Worm (Caenorhabditis elegans) whole organism, young adult: ENCODE data around the gene F55F10.3.

Source experiments
- B0035.1 ChIP-seq: sonication (generic microtip); optimal IDR thresholded peaks from 2 replicates; lab custom pipeline; 2016; ENCODE audit warnings: missing genetic modification characterization, mild to moderate bottlenecking, missing compliant biosample characterization, missing genotype, missing genetic modification reagents
- C06A6.2 ChIP-seq: fragments of 200-800 bp; sonication (Bioruptor generic); conservative IDR thresholded peaks from 2 replicates; pipeline ENCODE4 v1.3.6; 2022; ENCODE audit warnings: missing genetic modification characterization, missing compliant biosample characterization
- C17E4.6 ChIP-seq: fragments of 200-800 bp; sonication (Bioruptor generic); IDR thresholded peaks from 2 replicates; pipeline ENCODE4 v1.3.6; 2022; ENCODE audit warnings: missing genetic modification reagents, missing genetic modification characterization, missing compliant biosample characterization
- F37B4.10 ChIP-seq: fragments of 200-800 bp; sonication (Bioruptor generic); IDR thresholded peaks from 2 replicates; pipeline ENCODE4 v1.3.6; 2022; ENCODE audit warnings: missing genetic modification characterization, missing compliant biosample characterization
- F39B2.1 ChIP-seq: fragments of 200-800 bp; sonication (Bioruptor generic); IDR thresholded peaks from 2 replicates; pipeline ENCODE4 v1.3.6; 2022; ENCODE audit warnings: missing genetic modification reagents, missing genetic modification characterization, missing compliant biosample characterization
- F49E8.2 ChIP-seq: sonication (generic microtip); optimal IDR thresholded peaks from 3 replicates; lab custom pipeline; 2017; ENCODE audit warnings: missing genetic modification characterization, mild to moderate bottlenecking, missing compliant biosample characterization, antibody characterized with exemption, moderate library complexity; ENCODE audit not compliant: insufficient read depth
- F57A8.1 ChIP-seq: fragments of 200-800 bp; sonication (Bioruptor generic); optimal IDR thresholded peaks from 2 replicates; lab custom pipeline; 2018; ENCODE audit warnings: mild to moderate bottlenecking, missing genetic modification characterization, moderate library complexity, missing compliant biosample characterization
- K12H6.12 ChIP-seq: fragments of 200-800 bp; sonication (Bioruptor generic); optimal IDR thresholded peaks from 2 replicates; lab custom pipeline; 2018; ENCODE audit warnings: mild to moderate bottlenecking, missing genetic modification characterization, missing compliant biosample characterization
- Y67H2A.10 ChIP-seq: fragments of 200-800 bp; sonication (Bioruptor generic); conservative IDR thresholded peaks from 2 replicates; pipeline ENCODE4 v1.3.6; 2022; ENCODE audit warnings: missing genetic modification reagents, missing genetic modification characterization, missing compliant biosample characterization
- Y95B8A.8 ChIP-seq: fragments of 200-800 bp; sonication (Bioruptor generic); IDR thresholded peaks from 2 replicates; pipeline ENCODE4 v1.3.6; 2022; ENCODE audit warnings: missing genetic modification reagents, missing genetic modification characterization, missing compliant biosample characterization
- ama-1 ChIP-seq, 3 experiments: fragments of 150-350 bp in 1 of 3; sonication (generic microtip) in 2 of 3; optimal IDR thresholded peaks; 2 replicates each; lab custom pipeline; 2014 to 2018; ENCODE audit warnings: missing biosample characterization in 2 of 3, missing genetic modification characterization in 2 of 3, missing genetic modification reagents in 2 of 3
- aptf-3 ChIP-seq: fragments of 200-800 bp; sonication (Bioruptor generic); IDR thresholded peaks from 2 replicates; pipeline ENCODE4 v1.3.6; 2022; ENCODE audit warnings: missing genetic modification characterization, missing compliant biosample characterization
- atf-7 ChIP-seq: sonication (generic microtip); optimal IDR thresholded peaks from 2 replicates; lab custom pipeline; 2017; ENCODE audit warnings: mild to moderate bottlenecking, missing genetic modification characterization, missing compliant biosample characterization
- athp-1 ChIP-seq: sonication (generic microtip); optimal IDR thresholded peaks from 2 replicates; lab custom pipeline; 2017; ENCODE audit warnings: mild to moderate bottlenecking, missing genetic modification characterization, missing compliant biosample characterization
- attf-5 ChIP-seq: fragments of 200-800 bp; sonication (Bioruptor generic); optimal IDR thresholded peaks from 2 replicates; lab custom pipeline; 2018; ENCODE audit warnings: mild to moderate bottlenecking, missing genetic modification characterization, missing compliant biosample characterization
- attf-6 ChIP-seq: fragments of 200-800 bp; sonication (Bioruptor generic); IDR thresholded peaks from 2 replicates; pipeline ENCODE4 v1.3.6; 2022; ENCODE audit warnings: missing genetic modification reagents, missing genetic modification characterization, missing compliant biosample characterization
- bed-2 ChIP-seq: fragments of 200-800 bp; sonication (Bioruptor generic); IDR thresholded peaks from 2 replicates; pipeline ENCODE4 v1.3.6; 2022; ENCODE audit warnings: missing genetic modification reagents, missing genetic modification characterization, missing compliant biosample characterization
- cebp-1 ChIP-seq, 2 experiments: fragments of 200-800 bp in 1 of 2; sonication (Bioruptor generic) in 1 of 2; sonication (generic microtip) in 1 of 2; IDR thresholded peaks in 1 of 2; optimal IDR thresholded peaks in 1 of 2; 2 replicates each; pipeline versions ENCODE4 v1.3.6 to Lab custom; 2017 to 2022; ENCODE audit warnings: missing compliant biosample characterization in 2 of 2, missing genetic modification characterization in 2 of 2, mild to moderate bottlenecking in 1 of 2, missing genetic modification reagents in 1 of 2, moderate library complexity in 1 of 2
- cebp-2 ChIP-seq: fragments of 200-800 bp; sonication (Bioruptor generic); IDR thresholded peaks from 2 replicates; pipeline ENCODE4 v1.3.6; 2022; ENCODE audit warnings: missing genetic modification characterization, missing compliant biosample characterization
- ceh-79 ChIP-seq: sonication (generic microtip); optimal IDR thresholded peaks from 2 replicates; lab custom pipeline; 2017; ENCODE audit warnings: mild to moderate bottlenecking, missing genetic modification characterization, missing compliant biosample characterization
- dpff-1 ChIP-seq: sonication (generic microtip); optimal IDR thresholded peaks from 2 replicates; lab custom pipeline; 2017; ENCODE audit warnings: mild to moderate bottlenecking, missing genetic modification characterization, missing compliant biosample characterization
- egrh-3 ChIP-seq: fragments of 200-800 bp; sonication (Bioruptor generic); IDR thresholded peaks from 2 replicates; pipeline ENCODE4 v1.3.6; 2022; ENCODE audit warnings: missing genetic modification reagents, missing genetic modification characterization, missing compliant biosample characterization
- ekl-4 ChIP-seq: fragments of 200-800 bp; sonication (Bioruptor generic); IDR thresholded peaks from 2 replicates; pipeline ENCODE4 v1.3.6; 2022; ENCODE audit warnings: missing genetic modification reagents, missing genetic modification characterization, missing compliant biosample characterization
- ets-4 ChIP-seq: fragments of 200-800 bp; sonication (Bioruptor generic); optimal IDR thresholded peaks from 2 replicates; lab custom pipeline; 2018; ENCODE audit warnings: mild to moderate bottlenecking, missing genetic modification characterization, missing compliant biosample characterization
- hmg-1.2 ChIP-seq: fragments of 200-800 bp; sonication (Bioruptor generic); IDR thresholded peaks from 2 replicates; pipeline ENCODE4 v1.3.6; 2022; ENCODE audit warnings: missing genetic modification reagents, missing genetic modification characterization, missing compliant biosample characterization
- let-607 ChIP-seq, 2 experiments: fragments of 200-800 bp in 1 of 2; sonication (Bioruptor generic) in 1 of 2; sonication (generic microtip) in 1 of 2; optimal IDR thresholded peaks; 2 replicates each; lab custom pipeline; 2016 to 2018; ENCODE audit warnings: mild to moderate bottlenecking in 2 of 2, missing compliant biosample characterization in 2 of 2, missing genetic modification characterization in 2 of 2, moderate library complexity in 2 of 2, missing genotype in 1 of 2
- lin-26 ChIP-seq: fragments of 200-800 bp; sonication (Bioruptor generic); IDR thresholded peaks from 2 replicates; pipeline ENCODE4 v1.3.6; 2022; ENCODE audit warnings: missing genetic modification reagents, missing genetic modification characterization, missing compliant biosample characterization
- lin-40 ChIP-seq: sonication (generic microtip); optimal IDR thresholded peaks from 2 replicates; lab custom pipeline; 2016; ENCODE audit warnings: missing genetic modification characterization, mild to moderate bottlenecking, missing compliant biosample characterization, missing genotype, missing genetic modification reagents
- lin-54 ChIP-seq: fragments of 200-800 bp; sonication (Bioruptor generic); optimal IDR thresholded peaks from 2 replicates; lab custom pipeline; 2018; ENCODE audit warnings: mild to moderate bottlenecking, missing genetic modification characterization, missing compliant biosample characterization
- madf-10 ChIP-seq: sonication (generic microtip); optimal IDR thresholded peaks from 2 replicates; lab custom pipeline; 2016; ENCODE audit warnings: mild to moderate bottlenecking, missing genetic modification characterization, missing compliant biosample characterization
- madf-3 ChIP-seq: fragments of 200-800 bp; sonication (Bioruptor generic); IDR thresholded peaks from 2 replicates; pipeline ENCODE4 v1.3.6; 2022; ENCODE audit warnings: missing genetic modification reagents, missing genetic modification characterization, missing compliant biosample characterization
- madf-8 ChIP-seq: fragments of 200-800 bp; sonication (Bioruptor generic); conservative IDR thresholded peaks from 2 replicates; pipeline ENCODE4 v1.3.6; 2022; ENCODE audit warnings: missing genetic modification reagents, missing genetic modification characterization, missing compliant biosample characterization
- mel-28 ChIP-seq: sonication (generic microtip); optimal IDR thresholded peaks from 2 replicates; lab custom pipeline; 2016; ENCODE audit warnings: borderline replicate concordance, mild to moderate bottlenecking, missing genetic modification characterization, missing compliant biosample characterization
- nhr-80 ChIP-seq: sonication (generic microtip); optimal IDR thresholded peaks from 2 replicates; lab custom pipeline; 2016; ENCODE audit warnings: missing genetic modification characterization, missing compliant biosample characterization
- snpc-4 ChIP-seq, 5 experiments: fragments of 150-350 bp in 1 of 5; sonication (generic microtip) in 4 of 5; optimal IDR thresholded peaks; 2 replicates each; lab custom pipeline; 2014 to 2018; ENCODE audit warnings: missing genetic modification characterization in 5 of 5, missing biosample characterization in 3 of 5, antibody characterized with exemption in 2 of 5, mild to moderate bottlenecking in 2 of 5, missing compliant biosample characterization in 2 of 5, missing genotype in 2 of 5, moderate library complexity in 2 of 5, missing genetic modification reagents in 1 of 5
- sptf-2 ChIP-seq: fragments of 200-800 bp; sonication (Bioruptor generic); optimal IDR thresholded peaks from 2 replicates; lab custom pipeline; 2018; ENCODE audit warnings: mild to moderate bottlenecking, missing genetic modification characterization, missing compliant biosample characterization
- unc-130 ChIP-seq: sonication (generic microtip); optimal IDR thresholded peaks from 2 replicates; lab custom pipeline; 2016; ENCODE audit warnings: missing genetic modification reagents, missing genetic modification characterization, missing compliant biosample characterization
- unc-62 ChIP-seq: fragments of 150-350 bp; optimal IDR thresholded peaks from 2 replicates; lab custom pipeline; 2014; ENCODE audit warnings: missing biosample characterization, missing genetic modification reagents, missing genetic modification characterization
- zim-3 ChIP-seq: sonication (generic microtip); optimal IDR thresholded peaks from 2 replicates; lab custom pipeline; 2017; ENCODE audit warnings: mild to moderate bottlenecking, missing genetic modification characterization, moderate library complexity, missing compliant biosample characterization
- ztf-18 ChIP-seq: sonication (generic microtip); optimal IDR thresholded peaks from 2 replicates; lab custom pipeline; 2016; ENCODE audit warnings: missing genotype, mild to moderate bottlenecking, missing genetic modification characterization, missing compliant biosample characterization
- ztf-22 ChIP-seq: fragments of 200-800 bp; sonication (Bioruptor generic); optimal IDR thresholded peaks from 2 replicates; lab custom pipeline; 2018; ENCODE audit warnings: mild to moderate bottlenecking, missing genetic modification characterization, moderate library complexity, missing compliant biosample characterization
- ztf-26 ChIP-seq: sonication (generic microtip); optimal IDR thresholded peaks from 2 replicates; lab custom pipeline; 2017; ENCODE audit warnings: missing genetic modification characterization, missing compliant biosample characterization
- ztf-3 ChIP-seq: fragments of 200-800 bp; sonication (Bioruptor generic); optimal IDR thresholded peaks from 2 replicates; lab custom pipeline; 2018; ENCODE audit warnings: mild to moderate bottlenecking, missing genetic modification characterization, missing compliant biosample characterization
- ztf-6 ChIP-seq: fragments of 200-800 bp; sonication (Bioruptor generic); IDR thresholded peaks from 2 replicates; pipeline ENCODE4 v1.3.6; 2022; ENCODE audit warnings: missing genetic modification reagents, missing genetic modification characterization, missing compliant biosample characterization

Gene F55F10.3

DNA sequence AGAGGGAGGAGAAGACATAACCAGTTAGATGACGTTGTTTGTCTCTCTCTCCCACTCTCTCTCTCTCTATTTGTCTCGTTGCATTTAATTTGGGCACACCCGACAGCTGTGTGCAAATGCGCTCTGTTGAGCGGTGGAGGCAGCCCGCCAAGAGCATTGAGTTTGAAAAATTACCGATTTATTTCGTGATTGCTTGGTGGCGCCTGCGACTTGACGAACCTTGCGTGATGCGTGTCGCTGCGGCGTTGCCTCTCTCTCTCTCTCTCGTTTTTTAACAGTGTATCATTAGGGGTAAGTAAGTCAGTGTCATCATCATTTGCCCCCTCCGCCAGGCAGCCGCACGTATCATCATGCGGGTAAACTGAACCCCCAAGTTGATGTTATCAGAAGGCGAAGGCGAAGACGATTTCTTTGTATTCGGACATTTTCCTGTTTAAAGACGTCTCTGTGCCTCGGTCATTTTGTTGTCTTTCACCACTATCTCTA, 46.3 kb downstream of the F55F10.3 start (continued):
- TF ChIP-seq cebp-1 (GFP tag; IDR thresholded peaks at IDR 0.05; lab: Robert Waterston, UW) (peak; percentile 41), cebp-1 (tag; optimal IDR thresholded peaks at IDR 0.05; lab: Kevin White, UChicago) (peak; percentile 57), hmg-1.2 (GFP tag; lab: Robert Waterston, UW) (peak; percentile 41; the same call in 1 of the 2 replicates), madf-10 (tag; lab: Kevin White, UChicago) (peak; percentile 26), ztf-6 (GFP tag; lab: Robert Waterston, UW) (no peak), nhr-80 (tag; lab: Kevin White, UChicago) (peak; percentile 91), C17E4.6 (GFP tag; lab: Robert Waterston, UW) (no peak), let-607 (tag; optimal IDR thresholded peaks at IDR 0.05; lab: Kevin White, UChicago) (peak in 1 of 2 experiments; percentile 20), snpc-4 (GFP tag; optimal IDR thresholded peaks at IDR 0.05; lab: Kevin White, UChicago) (no peak), snpc-4 (tag; optimal IDR thresholded peaks at IDR 0.05; lab: Kevin White, UChicago) (peak in 2 of 4 experiments; percentile 3 to 55), unc-62 (GFP tag; lab: Kevin White, UChicago) (no peak), Y95B8A.8 (GFP tag; lab: Robert Waterston, UW) (no peak), ztf-3 (GFP tag; lab: Kevin White, UChicago) (no peak), F57A8.1 (GFP tag; lab: Kevin White, UChicago) (no peak), ets-4 (GFP tag; lab: Kevin White, UChicago) (peak; percentile 38), ztf-26 (no peak), C06A6.2 (GFP tag; lab: Robert Waterston, UW) (no peak), K12H6.12 (tag; lab: Kevin White, UChicago) (peak; percentile 62), ama-1 (optimal IDR thresholded peaks at IDR 0.05; lab: Kevin White, UChicago) (no peak), ama-1 (GFP tag; optimal IDR thresholded peaks at IDR 0.05; lab: Kevin White, UChicago) (no peak), F49E8.2 (tag; lab: Kevin White, UChicago) (no peak), ekl-4 (GFP tag; lab: Robert Waterston, UW) (no peak), ztf-18 (peak; percentile 23), athp-1 (tag; lab: Kevin White, UChicago) (no peak), lin-40 (tag; lab: Kevin White, UChicago) (peak; percentile 53), ztf-22 (GFP tag; lab: Kevin White, UChicago) (peak; percentile 27), lin-26 (GFP tag; lab: Robert Waterston, UW) (peak; percentile 54; the same call in 1 of the 2 replicates), B0035.1 (tag; lab: Kevin White, UChicago) (no peak)
- TF ChIP-seq, all 124 proteins: peak for 27

DNA sequence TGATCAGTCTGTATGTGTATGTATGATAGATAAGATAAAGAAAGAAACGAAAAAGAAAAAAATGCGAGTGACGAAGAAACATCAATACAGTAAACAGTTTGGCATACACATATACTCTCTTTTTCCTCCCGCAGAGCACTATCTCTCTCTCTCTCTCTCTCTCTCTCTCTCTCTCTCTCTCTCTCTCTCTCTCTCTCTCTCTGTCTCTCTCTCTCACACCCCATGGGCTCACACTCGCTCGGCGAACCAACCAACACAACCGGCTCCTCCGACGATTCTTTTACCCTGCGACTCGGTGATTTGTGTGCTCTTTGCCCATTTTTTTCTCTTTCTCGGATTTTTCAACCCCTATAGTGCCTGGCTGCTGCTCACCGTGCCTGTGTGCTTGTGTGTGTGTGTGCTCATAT, 47.3 kb downstream of the F55F10.3 start:
- no peak for TF ChIP-seq cebp-2
- no peak for TF ChIP-seq F37B4.10
- no peak for TF ChIP-seq ceh-79
- no peak for TF ChIP-seq bed-2 (GFP tag; lab: Robert Waterston, UW)
- TF ChIP-seq attf-5: peak; percentile 13
- TF ChIP-seq cebp-1 (GFP tag; IDR thresholded peaks at IDR 0.05; lab: Robert Waterston, UW): no peak
- TF ChIP-seq cebp-1 (tag; optimal IDR thresholded peaks at IDR 0.05; lab: Kevin White, UChicago): peak; percentile 25
- TF ChIP-seq aptf-3 (GFP tag; lab: Robert Waterston, UW): no peak
- TF ChIP-seq dpff-1 (tag; lab: Kevin White, UChicago): no peak
- TF ChIP-seq ztf-26: no peak
- peak; percentile 21 for TF ChIP-seq atf-7 (tag; lab: Kevin White, UChicago)
- no peak for TF ChIP-seq attf-6
- TF ChIP-seq ztf-6 (GFP tag; lab: Robert Waterston, UW): no peak
- no peak for TF ChIP-seq unc-130 (GFP tag; lab: Kevin White, UChicago)
- TF ChIP-seq mel-28 (tag; lab: Kevin White, UChicago): no peak
- peak; percentile 16 for TF ChIP-seq madf-10 (tag; lab: Kevin White, UChicago)
- peak; percentile 77 for TF ChIP-seq egrh-3 (GFP tag; lab: Robert Waterston, UW)
- no peak for TF ChIP-seq zim-3 (tag; lab: Kevin White, UChicago)
- TF ChIP-seq Y67H2A.10: no peak
- TF ChIP-seq lin-26 (GFP tag; lab: Robert Waterston, UW): 0 out of 2 replicates have a peak, but pooled peaks have one; percentile 17
- TF ChIP-seq madf-8: no peak
- TF ChIP-seq C17E4.6 (GFP tag; lab: Robert Waterston, UW): no peak
- TF ChIP-seq sptf-2 (GFP tag; lab: Kevin White, UChicago): no peak
- TF ChIP-seq lin-54 (GFP tag; lab: Kevin White, UChicago): no peak
- TF ChIP-seq F49E8.2 (tag; lab: Kevin White, UChicago): no peak
- TF ChIP-seq F39B2.1 (GFP tag; lab: Robert Waterston, UW): no peak
- no peak for TF ChIP-seq madf-3 (GFP tag; lab: Robert Waterston, UW)
